Fruit fly (Drosophila melanogaster) whole organism, wandering third instar larva: ENCODE measurements around the gene sra.

Experiments used
- Abd-B ChIP-seq: fragments of >200 bp; optimal IDR thresholded peaks from 2 replicates; lab custom pipeline; 2017; ENCODE audit warnings: missing biosample characterization, missing genetic modification characterization
- CG9705 ChIP-seq: fragments of 200-800 bp; sonication (Bioruptor generic); optimal IDR thresholded peaks from 2 replicates; lab custom pipeline; 2018; ENCODE audit warnings: missing biosample characterization, mild to moderate bottlenecking, missing genetic modification characterization
- CrebA ChIP-seq: fragments of 200-800 bp; sonication (Bioruptor generic); optimal IDR thresholded peaks from 2 replicates; lab custom pipeline; 2016; ENCODE audit warnings: missing biosample characterization, mild to moderate bottlenecking, missing genetic modification characterization, borderline replicate concordance
- Dif ChIP-seq: fragments of 200-275, 200-300 bp; sonication (Bioruptor generic); optimal IDR thresholded peaks from 2 replicates; lab custom pipeline; 2018; ENCODE audit warnings: missing biosample characterization, missing genetic modification characterization; ENCODE audit not compliant: partially characterized antibody
- HLH106 ChIP-seq: fragments of 200-800 bp; optimal IDR thresholded peaks from 3 replicates; lab custom pipeline; 2019; ENCODE audit warnings: missing biosample characterization, mild to moderate bottlenecking, missing genetic modification characterization, moderate library complexity
- Hnf4 ChIP-seq: fragments of 200-800 bp; sonication (Bioruptor generic); optimal IDR thresholded peaks from 2 replicates; lab custom pipeline; 2016; ENCODE audit warnings: missing biosample characterization, mild to moderate bottlenecking, missing genetic modification characterization
- Hr78 ChIP-seq: fragments of >200 bp; optimal IDR thresholded peaks from 2 replicates; lab custom pipeline; 2017; ENCODE audit warnings: missing biosample characterization, missing genetic modification characterization
- Hr83 ChIP-seq: fragments of 200-300 bp; sonication (Bioruptor generic); optimal IDR thresholded peaks from 2 replicates; lab custom pipeline; 2016; ENCODE audit warnings: missing biosample characterization, mild to moderate bottlenecking, missing genetic modification characterization, moderate library complexity; ENCODE audit not compliant: poor library complexity, severe bottlenecking
- Jra ChIP-seq: sonication (Bioruptor generic); optimal IDR thresholded peaks from 2 replicates; lab custom pipeline; 2016; ENCODE audit warnings: missing biosample characterization, missing genetic modification characterization
- Myc ChIP-seq: fragments of >200 bp; optimal IDR thresholded peaks from 2 replicates; lab custom pipeline; 2017
- N ChIP-seq: fragments of >200 bp; optimal IDR thresholded peaks from 2 replicates; lab custom pipeline; 2018; ENCODE audit warnings: missing biosample characterization, missing external identifiers, missing genetic modification characterization
- OdsH ChIP-seq: fragments of 200-800 bp; sonication (Bioruptor generic); optimal IDR thresholded peaks from 2 replicates; lab custom pipeline; 2016; ENCODE audit warnings: missing biosample characterization, mild to moderate bottlenecking, missing genetic modification characterization
- Rel ChIP-seq, 2 experiments: fragments of 200-800 bp; sonication (Bioruptor generic) in 1 of 2; optimal IDR thresholded peaks; 2 replicates in 1 of 2; 3 replicates in 1 of 2; lab custom pipeline; 2016 to 2019; ENCODE audit warnings: mild to moderate bottlenecking in 2 of 2, missing biosample characterization in 2 of 2, missing genetic modification characterization in 2 of 2, moderate library complexity in 1 of 2
- Sp1 ChIP-seq: fragments of 200-800 bp; sonication (Bioruptor generic); optimal IDR thresholded peaks from 3 replicates; lab custom pipeline; 2019; ENCODE audit warnings: missing biosample characterization, mild to moderate bottlenecking, missing genetic modification characterization, moderate library complexity
- Vsx2 ChIP-seq: fragments of 200-300, 225-300 bp; sonication (Bioruptor generic); optimal IDR thresholded peaks from 2 replicates; lab custom pipeline; 2018; ENCODE audit warnings: missing biosample characterization, missing genetic modification characterization; ENCODE audit not compliant: partially characterized antibody
- br ChIP-seq: fragments of 200-800 bp; sonication (Bioruptor generic); optimal IDR thresholded peaks from 2 replicates; lab custom pipeline; 2016; ENCODE audit warnings: missing biosample characterization, missing genetic modification characterization
- dl ChIP-seq, 2 experiments: fragments of 175-275, 200-275 bp in 1 of 2; fragments of 200-275 bp in 1 of 2; sonication (Bioruptor generic); optimal IDR thresholded peaks; lab custom pipeline; 2018; ENCODE audit warnings: mild to moderate bottlenecking in 2 of 2, missing biosample characterization in 2 of 2, missing genetic modification characterization in 2 of 2, moderate library complexity in 2 of 2; ENCODE audit not compliant: partially characterized antibody in 2 of 2, insufficient read depth in 1 of 2
- dmrt93B ChIP-seq: fragments of 200-800 bp; sonication (Bioruptor generic); optimal IDR thresholded peaks from 2 replicates; lab custom pipeline; 2018; ENCODE audit warnings: missing biosample characterization, mild to moderate bottlenecking, missing genetic modification characterization
- dsf ChIP-seq: sonication (Bioruptor generic); optimal IDR thresholded peaks from 2 replicates; lab custom pipeline; 2016; ENCODE audit warnings: missing biosample characterization, missing genetic modification characterization, borderline replicate concordance
- ey ChIP-seq: fragments of 200-800 bp; sonication (Bioruptor generic); optimal IDR thresholded peaks from 2 replicates; lab custom pipeline; 2016; ENCODE audit warnings: missing biosample characterization, missing genetic modification characterization
- foxo ChIP-seq, 2 experiments: fragments of 200-800 bp; sonication (Bioruptor generic); optimal IDR thresholded peaks; 2 replicates in 1 of 2; 3 replicates in 1 of 2; lab custom pipeline; 2016 to 2017; ENCODE audit warnings: missing biosample characterization in 2 of 2, missing genetic modification characterization in 2 of 2
- fru ChIP-seq: fragments of 200-800 bp; sonication (Bioruptor generic); optimal IDR thresholded peaks from 3 replicates; lab custom pipeline; 2016; ENCODE audit warnings: missing biosample characterization, mild to moderate bottlenecking, missing genetic modification characterization
- h ChIP-seq: fragments of 200-800 bp; sonication (Bioruptor generic); optimal IDR thresholded peaks from 3 replicates; lab custom pipeline; 2016; ENCODE audit warnings: missing biosample characterization, mild to moderate bottlenecking, missing genetic modification characterization
- jim ChIP-seq: fragments of 175-275, 200-325 bp; sonication (Bioruptor generic); optimal IDR thresholded peaks from 2 replicates; lab custom pipeline; 2016; ENCODE audit warnings: missing biosample characterization, mild to moderate bottlenecking, missing genetic modification characterization
- lola ChIP-seq: fragments of >200 bp; optimal IDR thresholded peaks from 2 replicates; lab custom pipeline; 2017; ENCODE audit warnings: missing biosample characterization, missing genetic modification characterization
- pan ChIP-seq: fragments of >200 bp; optimal IDR thresholded peaks from 2 replicates; lab custom pipeline; 2017
- psq ChIP-seq: fragments of 200-800 bp; sonication (Bioruptor generic); optimal IDR thresholded peaks from 3 replicates; lab custom pipeline; 2017; ENCODE audit warnings: missing biosample characterization, mild to moderate bottlenecking, missing genetic modification characterization, moderate library complexity
- rgr ChIP-seq: fragments of 200-800 bp; sonication (Bioruptor generic); optimal IDR thresholded peaks from 3 replicates; lab custom pipeline; 2016; ENCODE audit warnings: missing biosample characterization, mild to moderate bottlenecking, missing genetic modification characterization
- sv ChIP-seq: fragments of 200-800 bp; sonication (Bioruptor generic); optimal IDR thresholded peaks from 3 replicates; lab custom pipeline; 2016; ENCODE audit warnings: missing biosample characterization, missing genetic modification characterization
- tai ChIP-seq: sonication (Bioruptor generic); optimal IDR thresholded peaks from 2 replicates; lab custom pipeline; 2016; ENCODE audit warnings: missing biosample characterization, missing genetic modification characterization
- usp ChIP-seq: fragments of >200 bp; optimal IDR thresholded peaks from 2 replicates; lab custom pipeline; 2017; ENCODE audit warnings: missing biosample characterization, missing genetic modification characterization
- woc ChIP-seq: sonication (Bioruptor generic); optimal IDR thresholded peaks from 2 replicates; lab custom pipeline; 2016; ENCODE audit warnings: missing biosample characterization, mild to moderate bottlenecking, missing genetic modification characterization

The sra gene

dm6 chr3R:16156032-16156431, 30.8 kb upstream of the sra start:
- peak; percentile 4 for TF ChIP-seq Vsx2 (GFP tag; lab: Kevin White, UChicago)
- no peak for TF ChIP-seq OdsH

DNA sequence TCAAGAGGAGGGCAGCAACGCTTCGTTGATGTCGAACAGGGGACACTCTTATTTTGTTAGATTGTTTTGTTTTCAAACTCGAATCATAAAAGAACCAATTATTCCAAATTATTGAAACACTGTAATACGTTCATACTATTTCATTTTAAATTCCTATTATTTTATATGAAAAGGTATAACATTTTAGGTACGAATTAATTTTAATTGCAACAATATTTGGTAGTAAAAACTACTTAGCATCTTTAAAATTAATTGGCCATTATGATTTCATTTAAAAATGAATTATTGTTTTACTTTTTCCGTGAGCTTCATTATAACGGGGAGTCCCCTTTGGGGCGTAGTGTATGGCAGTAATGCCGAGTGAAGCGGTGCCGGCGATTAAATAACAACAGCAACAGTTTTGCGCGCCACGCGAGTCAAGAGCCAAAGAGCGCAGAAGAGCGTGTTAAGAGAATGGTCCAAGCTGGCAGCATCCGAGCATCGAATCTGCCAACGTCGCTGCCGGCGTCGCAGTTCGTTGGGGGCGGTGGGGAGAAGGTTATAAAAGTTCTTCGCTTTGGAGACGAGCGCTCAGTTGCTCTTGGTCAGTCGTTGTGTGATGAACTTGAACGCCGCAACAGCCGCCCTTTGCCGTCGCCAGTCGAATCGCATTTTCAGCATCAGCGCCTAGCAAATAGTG, 29.1 kb upstream of the sra start:
- TF ChIP-seq h (GFP tag; lab: Kevin White, UChicago) (peak; percentile 73), tai (GFP tag; lab: Kevin White, UChicago) (no peak), foxo (GFP tag; optimal IDR thresholded peaks at IDR 0.05; lab: Kevin White, UChicago) (peak in 1 of 2 experiments; percentile 67), Vsx2 (GFP tag; lab: Kevin White, UChicago) (peak; percentile 1), dsf (GFP tag; lab: Kevin White, UChicago) (no peak), woc (GFP tag; lab: Kevin White, UChicago) (peak; percentile 62), Hnf4 (GFP tag; lab: Kevin White, UChicago) (no peak), fru (GFP tag; lab: Kevin White, UChicago) (peak; percentile 97), br (peak; percentile 42), HLH106 (peak; percentile 61), dl (GFP tag; optimal IDR thresholded peaks at IDR 0.05; lab: Kevin White, UChicago; ENCODE audit: insufficient read depth in 1 of 2, partially characterized antibody in 2 of 2) (peak; percentile 15 to 68), pan (no peak), jim (GFP tag; lab: Kevin White, UChicago) (no peak), CG9705 (GFP tag; lab: Kevin White, UChicago) (no peak), Dif (GFP tag; lab: Kevin White, UChicago) (peak; percentile 35), Hr78 (GFP tag; lab: Kevin White, UChicago) (no peak), CrebA (no peak), Myc (no peak), rgr (GFP tag; lab: Kevin White, UChicago) (peak; percentile 51), ey (GFP tag; lab: Kevin White, UChicago) (peak; percentile 65), OdsH (peak; percentile 79), sv (GFP tag; lab: Kevin White, UChicago) (peak; percentile 33), dmrt93B (peak; percentile 33), lola (GFP tag; lab: Kevin White, UChicago) (no peak), N (GFP tag; lab: Kevin White, UChicago) (no peak), Rel (GFP tag; optimal IDR thresholded peaks at IDR 0.05; lab: Kevin White, UChicago) (no peak), Rel (tag; optimal IDR thresholded peaks at IDR 0.05; lab: Kevin White, UChicago) (peak; percentile 89), Abd-B (GFP tag; lab: Kevin White, UChicago) (no peak), psq (GFP tag; lab: Kevin White, UChicago) (peak; percentile 58), Sp1 (GFP tag; lab: Kevin White, UChicago) (peak; percentile 65)

- TF ChIP-seq psq (GFP tag; lab: Kevin White, UChicago) = no peak
Measured at dm6 chr3R:16168088-16168487, 18.7 kb upstream of the sra start.

dm6 chr3R:16171747-16172146, 15.1 kb upstream of the sra start, which contains the start of gene CG8925:
CG8925 (plus strand) TSS chr3R:16171991.
- TF ChIP-seq CG9705 (GFP tag; lab: Kevin White, UChicago) (no peak), usp (no peak), sv (GFP tag; lab: Kevin White, UChicago) (no peak)

DNA sequence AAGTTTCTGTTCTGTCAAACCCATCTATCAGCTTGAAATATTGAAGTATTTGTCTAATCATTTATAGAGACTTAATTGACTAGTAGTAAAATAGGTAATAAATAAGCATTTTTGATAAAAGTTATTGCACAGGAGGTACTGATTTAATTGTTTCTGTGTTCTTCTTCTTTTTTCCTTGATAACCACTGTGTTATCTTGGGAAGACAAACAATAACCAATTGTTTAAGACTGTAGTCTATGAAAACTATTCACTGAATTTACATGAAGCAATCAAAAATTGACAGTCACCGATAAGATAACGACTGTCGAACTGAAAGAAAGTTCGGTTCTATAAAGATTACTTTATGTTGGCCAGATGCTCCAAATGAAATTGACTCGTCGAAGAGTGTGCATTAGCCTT, 13.3 kb upstream of the sra start:
- TF ChIP-seq usp (no peak), rgr (GFP tag; lab: Kevin White, UChicago) (no peak), woc (GFP tag; lab: Kevin White, UChicago) (no peak), Hr83 (GFP tag; lab: Kevin White, UChicago) (no peak), dl (GFP tag; optimal IDR thresholded peaks at IDR 0.05; lab: Kevin White, UChicago; ENCODE audit: insufficient read depth in 1 of 2, partially characterized antibody in 2 of 2) (no peak), Jra (no peak)
